Worm (Caenorhabditis elegans) whole organism, L1 larva: Measurements from ENCODE around the gene lips-13.

Experiments used
- C16A3.4 ChIP-seq: fragments of 150-350 bp; optimal IDR thresholded peaks from 2 replicates; lab custom pipeline; 2014; ENCODE audit warnings: missing biosample characterization, missing genetic modification characterization
- F16B12.6 ChIP-seq: fragments of 150-350 bp; optimal IDR thresholded peaks from 2 replicates; lab custom pipeline; 2014; ENCODE audit warnings: missing biosample characterization, missing genetic modification characterization
- Y116A8C.19 ChIP-seq: sonication (generic microtip); optimal IDR thresholded peaks from 2 replicates; lab custom pipeline; 2016; ENCODE audit warnings: missing compliant biosample characterization, missing genetic modification characterization, borderline replicate concordance
- aha-1 ChIP-seq: fragments of 150-350 bp; optimal IDR thresholded peaks from 2 replicates; lab custom pipeline; 2014; ENCODE audit warnings: missing biosample characterization, missing genetic modification characterization
- aly-2 ChIP-seq: fragments of 150-350 bp; optimal IDR thresholded peaks from 2 replicates; lab custom pipeline; 2014; ENCODE audit warnings: missing biosample characterization, missing genetic modification characterization
- ama-1 ChIP-seq: fragments of 150-350 bp; optimal IDR thresholded peaks from 2 replicates; lab custom pipeline; 2014
- ceh-8 ChIP-seq: fragments of 200-800 bp; sonication (Bioruptor generic); optimal IDR thresholded peaks from 2 replicates; lab custom pipeline; 2018; ENCODE audit warnings: mild to moderate bottlenecking, missing genetic modification characterization, moderate library complexity, missing compliant biosample characterization
- ceh-82 ChIP-seq, 3 experiments: fragments of 150-350 bp in 1 of 3; sonication (generic microtip) in 2 of 3; optimal IDR thresholded peaks; 2 replicates each; lab custom pipeline; 2014 to 2017; ENCODE audit warnings: missing biosample characterization in 3 of 3, missing genetic modification characterization in 3 of 3
- dpl-1 ChIP-seq, 3 experiments: fragments of 150-350 bp in 2 of 3; sonication (generic microtip) in 1 of 3; optimal IDR thresholded peaks; 2 replicates each; lab custom pipeline; 2014 to 2017; ENCODE audit warnings: missing biosample characterization in 3 of 3, missing genetic modification characterization in 3 of 3, missing genetic modification reagents in 3 of 3
- efl-1 ChIP-seq, 4 experiments: fragments of 150-350 bp; optimal IDR thresholded peaks in 3 of 4; peaks in 1 of 4; 1 replicate in 1 of 4; 2 replicates in 3 of 4; lab custom pipeline; 2014; ENCODE audit warnings: missing biosample characterization in 2 of 4, missing genetic modification characterization in 2 of 4, missing genetic modification reagents in 2 of 4
- elt-2 ChIP-seq: sonication (generic microtip); optimal IDR thresholded peaks from 2 replicates; lab custom pipeline; 2016; ENCODE audit warnings: missing genetic modification characterization, mild to moderate bottlenecking, inconsistent platforms, missing compliant biosample characterization, missing genetic modification reagents
- elt-3 ChIP-seq, 6 experiments: fragments of 150-350 bp in 1 of 6; sonication (generic microtip); optimal IDR thresholded peaks; 2 replicates each; lab custom pipeline; 2017 to 2018; ENCODE audit warnings: missing biosample characterization in 6 of 6, missing genetic modification characterization in 6 of 6, inconsistent platforms in 1 of 6
- fkh-4 ChIP-seq: sonication (generic microtip); optimal IDR thresholded peaks from 2 replicates; lab custom pipeline; 2016; ENCODE audit warnings: missing compliant biosample characterization, missing genetic modification characterization, borderline replicate concordance
- fkh-8 ChIP-seq: sonication (generic microtip); optimal IDR thresholded peaks from 2 replicates; lab custom pipeline; 2016; ENCODE audit warnings: mild to moderate bottlenecking, missing genetic modification characterization, missing compliant biosample characterization
- grh-1 ChIP-seq: fragments of 200-800 bp; sonication (Bioruptor generic); IDR thresholded peaks from 2 replicates; pipeline ENCODE4 v1.3.6; 2022; ENCODE audit warnings: missing genetic modification reagents, missing genetic modification characterization, missing compliant biosample characterization
- isw-1 ChIP-seq: fragments of 200-800 bp; sonication (Bioruptor generic); IDR thresholded peaks from 2 replicates; pipeline ENCODE4 v1.3.6; 2022; ENCODE audit warnings: missing genetic modification characterization, missing compliant biosample characterization
- lin-14 ChIP-seq: fragments of 200-800 bp; sonication (Bioruptor generic); optimal IDR thresholded peaks from 2 replicates; lab custom pipeline; 2018; ENCODE audit warnings: mild to moderate bottlenecking, missing genetic modification characterization, moderate library complexity, missing compliant biosample characterization
- lin-15B ChIP-seq: fragments of 150-350 bp; sonication (generic microtip); optimal IDR thresholded peaks from 3 replicates; lab custom pipeline; 2014; ENCODE audit warnings: missing biosample characterization, missing genetic modification characterization
- lin-35 ChIP-seq, 2 experiments: fragments of 150-350 bp; optimal IDR thresholded peaks; 2 replicates each; lab custom pipeline; 2014; ENCODE audit warnings: missing biosample characterization in 2 of 2, missing genetic modification characterization in 2 of 2, missing genetic modification reagents in 2 of 2
- lin-39 ChIP-seq: fragments of 150-350 bp; optimal IDR thresholded peaks from 2 replicates; lab custom pipeline; 2014; ENCODE audit warnings: missing biosample characterization, missing genetic modification reagents, missing genetic modification characterization
- lsy-2 ChIP-seq, 2 experiments: fragments of 150-350 bp; optimal IDR thresholded peaks; 2 replicates each; lab custom pipeline; 2014; ENCODE audit warnings: missing biosample characterization in 2 of 2, missing genetic modification characterization in 2 of 2
- mab-9 ChIP-seq: fragments of 200-800 bp; sonication (Bioruptor generic); IDR thresholded peaks from 2 replicates; pipeline ENCODE4 v1.3.6; 2022; ENCODE audit warnings: missing genetic modification reagents, missing genetic modification characterization, missing compliant biosample characterization
- mdl-1 ChIP-seq, 2 experiments: fragments of 150-350 bp; optimal IDR thresholded peaks; 2 replicates each; lab custom pipeline; 2014 to 2017; ENCODE audit warnings: missing biosample characterization in 2 of 2, missing genetic modification characterization in 2 of 2, inconsistent platforms in 1 of 2
- mef-2 ChIP-seq: fragments of 150-350 bp; optimal IDR thresholded peaks from 2 replicates; lab custom pipeline; 2014; ENCODE audit warnings: missing biosample characterization, missing genetic modification characterization
- mep-1 ChIP-seq: fragments of 150-350 bp; optimal IDR thresholded peaks from 2 replicates; lab custom pipeline; 2014; ENCODE audit warnings: missing biosample characterization, missing genetic modification characterization
- nhr-12 ChIP-seq: sonication (generic microtip); optimal IDR thresholded peaks from 2 replicates; lab custom pipeline; 2017; ENCODE audit warnings: missing biosample characterization, missing genetic modification characterization
- nhr-19 ChIP-seq: fragments of 200-800 bp; sonication (Bioruptor generic); conservative IDR thresholded peaks from 2 replicates; pipeline ENCODE4 v1.3.6; 2022; ENCODE audit warnings: missing genetic modification characterization, missing compliant biosample characterization
- nhr-20 ChIP-seq: sonication (generic microtip); optimal IDR thresholded peaks from 2 replicates; lab custom pipeline; 2016; ENCODE audit warnings: mild to moderate bottlenecking, missing genetic modification characterization, missing compliant biosample characterization
- nhr-71 ChIP-seq: sonication (generic microtip); optimal IDR thresholded peaks from 2 replicates; lab custom pipeline; 2016; ENCODE audit warnings: mild to moderate bottlenecking, missing genetic modification characterization, moderate library complexity, missing compliant biosample characterization
- nhr-77 ChIP-seq: fragments of 150-350 bp; optimal IDR thresholded peaks from 2 replicates; lab custom pipeline; 2014; ENCODE audit warnings: missing biosample characterization, missing genetic modification characterization
- nhr-85 ChIP-seq: sonication (generic microtip); peaks from one replicate; lab custom pipeline; 2016; ENCODE audit warnings: missing genetic modification characterization, inconsistent platforms, missing compliant biosample characterization
- nhr-90 ChIP-seq: sonication (generic microtip); optimal IDR thresholded peaks from 2 replicates; lab custom pipeline; 2016; ENCODE audit warnings: mild to moderate bottlenecking, missing genetic modification characterization, missing compliant biosample characterization; ENCODE audit not compliant: poor library complexity
- rnt-1 ChIP-seq: sonication (generic microtip); optimal IDR thresholded peaks from 2 replicates; lab custom pipeline; 2016; ENCODE audit warnings: mild to moderate bottlenecking, missing genetic modification characterization, moderate library complexity, missing compliant biosample characterization
- snpc-4 ChIP-seq: fragments of 150-350 bp; optimal IDR thresholded peaks from 2 replicates; lab custom pipeline; 2014; ENCODE audit warnings: missing biosample characterization, missing genetic modification characterization
- snu-23 ChIP-seq: sonication (generic microtip); optimal IDR thresholded peaks from 2 replicates; lab custom pipeline; 2016; ENCODE audit warnings: missing genetic modification characterization, missing compliant biosample characterization
- sox-4 ChIP-seq: sonication (generic microtip); optimal IDR thresholded peaks from 2 replicates; lab custom pipeline; 2016; ENCODE audit warnings: missing genetic modification characterization, missing compliant biosample characterization
- unc-130 ChIP-seq: fragments of 150-350 bp; optimal IDR thresholded peaks from 2 replicates; lab custom pipeline; 2017; ENCODE audit warnings: missing biosample characterization, missing genetic modification characterization, inconsistent platforms
- unc-30 ChIP-seq: sonication (generic microtip); optimal IDR thresholded peaks from 2 replicates; lab custom pipeline; 2017; ENCODE audit warnings: missing biosample characterization, missing genetic modification characterization
- unc-62 ChIP-seq: fragments of 150-350 bp; optimal IDR thresholded peaks from 2 replicates; lab custom pipeline; 2014; ENCODE audit warnings: missing biosample characterization, missing genetic modification reagents, missing genetic modification characterization
- unc-86 ChIP-seq: sonication (generic microtip); optimal IDR thresholded peaks from 2 replicates; lab custom pipeline; 2016; ENCODE audit warnings: missing genetic modification characterization, missing compliant biosample characterization
- vab-15 ChIP-seq: sonication (generic microtip); optimal IDR thresholded peaks from 2 replicates; lab custom pipeline; 2017; ENCODE audit warnings: missing genotype, mild to moderate bottlenecking, missing genetic modification characterization, missing compliant biosample characterization
- ztf-4 ChIP-seq: fragments of 150-350 bp; optimal IDR thresholded peaks from 2 replicates; lab custom pipeline; 2014; ENCODE audit warnings: missing biosample characterization, missing genetic modification characterization

The lips-13 gene

DNA sequence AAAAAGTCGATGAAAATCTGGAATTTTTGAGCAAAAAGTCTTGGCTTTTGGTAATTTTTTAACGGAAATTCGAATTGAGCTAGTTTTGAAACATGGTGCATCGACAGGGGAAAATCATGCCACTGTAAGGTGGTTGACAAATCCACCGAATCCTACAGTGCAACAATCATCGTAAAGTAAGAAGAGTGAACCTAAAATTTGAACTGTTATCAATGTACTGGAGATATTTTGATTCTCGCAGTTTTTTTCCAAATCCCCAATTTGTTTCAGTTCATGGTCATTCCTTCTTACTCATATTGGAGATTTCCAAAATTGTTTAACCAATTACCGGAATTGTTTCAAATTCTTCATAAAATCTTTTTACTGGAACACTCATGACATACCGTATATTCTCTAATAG lies 34.9 kb upstream of the lips-13 start:
- TF ChIP-seq nhr-85 (tag; lab: Kevin White, UChicago) (peak; percentile 6), aly-2 (tag; lab: Kevin White, UChicago) (no peak)

DNA sequence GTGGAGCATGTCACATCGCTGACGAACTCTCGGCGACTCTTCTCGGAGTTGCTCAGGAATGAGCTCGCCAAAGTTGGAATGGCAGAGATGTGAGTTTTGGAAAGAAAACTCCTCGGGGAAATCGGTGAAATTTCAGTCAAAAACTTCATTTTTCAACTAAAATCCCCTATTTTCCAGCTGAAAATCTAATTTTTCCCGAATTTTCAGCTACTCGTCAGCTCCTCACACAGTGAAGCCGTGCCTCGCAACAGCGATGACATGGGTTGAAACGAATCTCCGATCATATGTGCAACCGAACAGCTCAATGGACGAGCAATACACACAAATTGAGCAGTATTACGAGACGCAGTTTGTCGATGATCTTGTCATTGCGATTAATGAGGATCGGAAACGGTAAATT lies 34.0 kb upstream of the lips-13 start:
- no peak for TF ChIP-seq efl-1 (optimal IDR thresholded peaks at IDR 0.05; lab: Kevin White, UChicago)
- peak in 1 of 2 experiments; percentile 42 for TF ChIP-seq efl-1 (GFP tag; optimal IDR thresholded peaks at IDR 0.05 in 1 of 2; lab: Kevin White, UChicago)
- no peak for TF ChIP-seq mef-2 (tag; lab: Kevin White, UChicago)
- TF ChIP-seq sox-4 (tag; lab: Kevin White, UChicago) = no peak
- no peak for TF ChIP-seq ama-1 (lab: Kevin White, UChicago)
- TF ChIP-seq, all 84 proteins: peak for 1

DNA sequence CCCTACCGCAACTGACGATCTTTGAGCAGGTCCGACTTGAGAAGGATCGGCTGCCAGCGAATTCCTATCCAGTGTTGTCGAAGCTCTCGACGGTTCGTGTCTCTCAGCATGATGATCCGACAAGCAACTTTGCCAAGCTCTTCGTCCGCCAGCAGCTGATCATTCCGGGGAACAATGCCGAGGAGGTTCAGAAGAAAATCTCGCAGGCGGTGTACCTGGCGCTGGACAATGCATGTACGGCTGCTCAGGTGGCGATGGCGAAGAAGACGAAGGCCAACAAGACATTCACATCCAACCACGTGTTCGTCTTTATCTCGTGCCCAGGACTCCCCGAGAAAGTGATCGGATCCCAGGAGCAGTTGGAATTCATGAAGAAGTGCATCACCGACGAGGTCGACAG lies 31.5 kb upstream of the lips-13 start:
- no peak for TF ChIP-seq F16B12.6

DNA sequence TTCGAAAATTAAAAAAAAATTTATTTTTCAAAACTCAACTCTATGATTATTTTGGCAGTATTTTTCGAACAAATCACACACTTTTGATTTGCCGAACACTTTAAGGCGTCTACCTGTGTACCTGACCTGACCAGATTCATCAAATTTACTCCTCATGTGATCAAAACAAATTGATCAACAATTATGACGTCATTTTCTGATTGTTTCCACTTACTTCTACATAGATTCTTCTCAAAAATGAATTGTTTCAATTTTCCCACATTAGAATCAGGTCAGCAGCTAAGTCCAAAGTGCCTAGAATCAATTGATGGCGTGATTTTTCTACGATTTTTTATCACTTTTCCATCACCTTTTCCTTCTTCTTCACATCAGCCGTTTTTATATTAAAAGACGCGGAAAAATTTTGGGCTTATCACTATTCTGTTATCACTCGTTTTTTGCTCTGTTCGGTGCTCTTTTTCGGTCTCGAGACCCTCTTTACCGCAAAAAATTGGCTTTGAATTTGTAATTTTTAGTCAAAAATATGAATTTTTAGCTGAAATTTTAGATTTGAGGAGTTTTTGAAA lies 25.4 kb upstream of the lips-13 start:
- peak; percentile 11 for TF ChIP-seq lin-14
- TF ChIP-seq snu-23 (GFP tag; lab: Kevin White, UChicago) = peak; percentile 2
- TF ChIP-seq C16A3.4 (tag; lab: Kevin White, UChicago) = no peak
- no peak for TF ChIP-seq snpc-4
- TF ChIP-seq elt-2 = peak; percentile 69
- TF ChIP-seq lin-35 (GFP tag; optimal IDR thresholded peaks at IDR 0.05; lab: Kevin White, UChicago) = peak in 1 of 2 experiments; percentile 42
- no peak for TF ChIP-seq ceh-82 (tag; optimal IDR thresholded peaks at IDR 0.05; lab: Kevin White, UChicago)
- no peak for TF ChIP-seq lsy-2 (tag; optimal IDR thresholded peaks at IDR 0.05; lab: Kevin White, UChicago)
- no peak for TF ChIP-seq unc-86
- TF ChIP-seq dpl-1 (GFP tag; optimal IDR thresholded peaks at IDR 0.05; lab: Kevin White, UChicago) = peak in 1 of 3 experiments; percentile 19
- no peak for TF ChIP-seq lin-15B (tag; lab: Kevin White, UChicago)
- TF ChIP-seq grh-1 = no peak
- no peak for TF ChIP-seq mep-1 (tag; lab: Kevin White, UChicago)
- TF ChIP-seq nhr-12 (tag; lab: Kevin White, UChicago) = no peak
- peak in 1 of 6 experiments; percentile 55 for TF ChIP-seq elt-3 (tag; optimal IDR thresholded peaks at IDR 0.05; lab: Kevin White, UChicago)
- TF ChIP-seq Y116A8C.19 (tag; lab: Kevin White, UChicago) = no peak
- TF ChIP-seq nhr-71 = peak; percentile 43
- no peak for TF ChIP-seq efl-1 (optimal IDR thresholded peaks at IDR 0.05; lab: Kevin White, UChicago)
- peak in 1 of 2 experiments; percentile 50 for TF ChIP-seq efl-1 (GFP tag; optimal IDR thresholded peaks at IDR 0.05 in 1 of 2; lab: Kevin White, UChicago)
- TF ChIP-seq nhr-90 = peak; percentile 0
- TF ChIP-seq aha-1 (tag; lab: Kevin White, UChicago) = no peak
- TF ChIP-seq nhr-19 (GFP tag; lab: Robert Waterston, UW) = no peak
- no peak for TF ChIP-seq unc-62 (GFP tag; lab: Kevin White, UChicago)
- TF ChIP-seq nhr-85 (tag; lab: Kevin White, UChicago) = peak; percentile 35
- TF ChIP-seq nhr-77 (tag; lab: Kevin White, UChicago) = no peak
- peak; percentile 41 for TF ChIP-seq nhr-20 (tag; lab: Kevin White, UChicago)
- TF ChIP-seq ztf-4 (tag; lab: Kevin White, UChicago) = no peak

DNA sequence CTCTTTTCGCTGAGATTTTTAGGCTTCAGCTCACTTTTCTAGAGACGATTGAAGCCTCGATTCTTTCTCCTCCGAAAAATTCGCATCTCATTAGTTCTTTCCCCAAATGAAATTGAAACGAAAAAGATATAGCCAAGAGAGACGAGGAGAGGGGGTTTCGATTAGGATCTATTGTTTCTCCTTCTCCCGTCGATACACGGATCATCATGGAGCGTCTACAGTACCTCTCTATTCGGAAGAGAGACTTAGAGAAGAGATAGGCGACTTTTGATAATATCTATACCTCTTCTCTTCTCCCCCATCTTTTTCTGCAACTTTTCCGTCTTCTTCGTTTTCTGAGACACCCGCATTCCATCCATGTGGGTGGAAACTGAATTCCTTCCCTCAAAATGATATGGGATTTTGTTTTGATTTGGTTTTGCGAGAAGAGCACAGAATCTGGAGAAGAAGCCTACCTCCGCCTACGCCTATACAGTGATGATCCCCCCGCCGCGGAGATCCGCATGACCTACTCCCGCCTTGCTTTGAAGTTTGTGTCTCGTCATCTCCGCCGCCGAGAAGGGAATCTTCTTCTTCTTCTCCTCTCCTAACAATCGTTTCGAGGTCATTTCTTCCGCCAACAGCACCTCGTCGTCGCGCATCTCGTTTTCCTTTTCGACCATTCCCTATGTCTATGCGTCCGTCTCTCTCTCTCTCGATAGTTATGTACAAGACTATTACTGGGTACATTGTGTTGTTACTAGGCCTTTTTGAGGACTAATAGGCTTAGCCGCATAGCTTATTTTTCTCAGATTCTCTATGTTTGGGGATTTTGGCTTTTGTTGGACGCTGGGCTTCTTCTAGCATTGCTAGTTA lies 24.1 kb upstream of the lips-13 start:
- TF ChIP-seq mep-1 (tag; lab: Kevin White, UChicago) (peak; percentile 46), isw-1 (no peak), vab-15 (no peak), snu-23 (GFP tag; lab: Kevin White, UChicago) (peak; percentile 2), mdl-1 (tag; optimal IDR thresholded peaks at IDR 0.05; lab: Kevin White, UChicago) (no peak), unc-86 (no peak), ceh-8 (GFP tag; lab: Kevin White, UChicago) (no peak), unc-30 (tag; lab: Kevin White, UChicago) (no peak), lin-14 (peak; percentile 10), nhr-20 (tag; lab: Kevin White, UChicago) (peak; percentile 39), unc-130 (tag; lab: Kevin White, UChicago) (no peak), fkh-4 (tag; lab: Kevin White, UChicago) (no peak), efl-1 (optimal IDR thresholded peaks at IDR 0.05; lab: Kevin White, UChicago) (no peak), efl-1 (GFP tag; optimal IDR thresholded peaks at IDR 0.05 in 1 of 2; lab: Kevin White, UChicago) (peak in 1 of 2 experiments; percentile 56), lin-39 (tag; lab: Kevin White, UChicago) (no peak), ztf-4 (tag; lab: Kevin White, UChicago) (no peak), mab-9 (GFP tag; lab: Robert Waterston, UW) (no peak), nhr-85 (tag; lab: Kevin White, UChicago) (peak; percentile 67), rnt-1 (tag; lab: Kevin White, UChicago) (no peak), fkh-8 (tag; lab: Kevin White, UChicago) (no peak)
